Worm (Caenorhabditis elegans) whole organism, L4 larva: ENCODE results near the gene str-254.

Experiments
- F10B5.3 ChIP-seq: sonication (generic microtip); optimal IDR thresholded peaks from 2 replicates; lab custom pipeline; 2016; ENCODE audit warnings: mild to moderate bottlenecking, missing genetic modification characterization, missing compliant biosample characterization
- F26F4.8 ChIP-seq: fragments of 200-800 bp; sonication (Bioruptor generic); conservative IDR thresholded peaks from 2 replicates; pipeline ENCODE4 v1.3.6; 2022; ENCODE audit warnings: missing genetic modification characterization, missing compliant biosample characterization
- F37D6.2 ChIP-seq: sonication (generic microtip); optimal IDR thresholded peaks from 2 replicates; lab custom pipeline; 2016; ENCODE audit warnings: mild to moderate bottlenecking, missing genetic modification characterization, missing compliant biosample characterization
- F44E2.7 ChIP-seq: fragments of 200-800 bp; sonication (Bioruptor generic); IDR thresholded peaks from 2 replicates; pipeline ENCODE4 v2.1.2; 2022; ENCODE audit warnings: missing genetic modification characterization, missing compliant biosample characterization
- F49E8.2 ChIP-seq: sonication (generic microtip); optimal IDR thresholded peaks from 2 replicates; lab custom pipeline; 2016; ENCODE audit warnings: missing compliant biosample characterization, mild to moderate bottlenecking, missing genetic modification characterization, borderline replicate concordance
- T20F7.1 ChIP-seq: fragments of 200-800 bp; sonication (Bioruptor generic); optimal IDR thresholded peaks from 2 replicates; lab custom pipeline; 2018; ENCODE audit warnings: mild to moderate bottlenecking, missing genetic modification characterization, missing compliant biosample characterization
- T26A8.4 ChIP-seq: fragments of 200-800 bp; sonication (Bioruptor generic); IDR thresholded peaks from 2 replicates; pipeline ENCODE4 v1.3.6; 2022; ENCODE audit warnings: missing genetic modification characterization, missing compliant biosample characterization
- Y105C5A.15 ChIP-seq: fragments of 200-800 bp; sonication (Bioruptor generic); IDR thresholded peaks from 2 replicates; pipeline ENCODE4 v1.3.6; 2022; ENCODE audit warnings: missing genetic modification characterization, missing compliant biosample characterization
- Y75B8A.6 ChIP-seq: fragments of 200-800 bp; sonication (Bioruptor generic); IDR thresholded peaks from 2 replicates; pipeline ENCODE4 v1.3.6; 2022; ENCODE audit warnings: missing genetic modification reagents, missing genetic modification characterization, missing compliant biosample characterization
- ZK546.5 ChIP-seq, 2 experiments: sonication (generic microtip); optimal IDR thresholded peaks; 2 replicates each; lab custom pipeline; 2017; ENCODE audit warnings: missing biosample characterization in 2 of 2, missing genetic modification characterization in 2 of 2
- aha-1 ChIP-seq: fragments of 150-350 bp; peaks from one replicate; lab custom pipeline; 2014; ENCODE audit warnings: missing biosample characterization, missing genetic modification characterization
- arid-1 ChIP-seq: fragments of 200-800 bp; sonication (Bioruptor generic); conservative IDR thresholded peaks from 2 replicates; pipeline ENCODE4 v1.3.6; 2022; ENCODE audit warnings: missing genetic modification reagents, missing genetic modification characterization, missing compliant biosample characterization
- ceh-62 ChIP-seq: sonication (generic microtip); optimal IDR thresholded peaks from 2 replicates; lab custom pipeline; 2017; ENCODE audit warnings: missing biosample characterization, missing genetic modification characterization
- ctbp-1 ChIP-seq: fragments of 200-800 bp; sonication (Bioruptor generic); IDR thresholded peaks from 2 replicates; pipeline ENCODE4 v1.3.6; 2022; ENCODE audit warnings: missing genetic modification reagents, missing genetic modification characterization, missing compliant biosample characterization
- daf-16 ChIP-seq, 3 experiments: sonication (generic microtip); optimal IDR thresholded peaks; 2 replicates each; lab custom pipeline; 2016 to 2017; ENCODE audit warnings: missing genetic modification characterization in 3 of 3, missing genetic modification reagents in 3 of 3, mild to moderate bottlenecking in 2 of 3, missing compliant biosample characterization in 2 of 3, missing biosample characterization in 1 of 3, moderate library complexity in 1 of 3
- dmd-8 ChIP-seq: fragments of 200-800 bp; sonication (Bioruptor generic); IDR thresholded peaks from 2 replicates; pipeline ENCODE4 v1.3.6; 2022; ENCODE audit warnings: missing genetic modification characterization, missing compliant biosample characterization
- dpl-1 ChIP-seq: fragments of 150-350 bp; optimal IDR thresholded peaks from 2 replicates; lab custom pipeline; 2014; ENCODE audit warnings: missing biosample characterization, missing genetic modification reagents, missing genetic modification characterization
- duxl-1 ChIP-seq: sonication (generic microtip); optimal IDR thresholded peaks from 2 replicates; lab custom pipeline; 2016; ENCODE audit warnings: mild to moderate bottlenecking, missing genetic modification characterization, moderate library complexity, missing compliant biosample characterization; ENCODE audit not compliant: poor library complexity
- egl-27 ChIP-seq: sonication (generic microtip); optimal IDR thresholded peaks from 3 replicates; lab custom pipeline; 2017; ENCODE audit warnings: missing biosample characterization, missing genetic modification reagents, missing genetic modification characterization
- fkh-10 ChIP-seq: fragments of 150-350 bp; optimal IDR thresholded peaks from 2 replicates; lab custom pipeline; 2014; ENCODE audit warnings: missing biosample characterization, missing genetic modification reagents, missing genetic modification characterization
- hlh-30 ChIP-seq: sonication (generic microtip); optimal IDR thresholded peaks from 2 replicates; lab custom pipeline; 2017; ENCODE audit warnings: antibody characterized with exemption, mild to moderate bottlenecking, missing genetic modification characterization, missing compliant biosample characterization; ENCODE audit not compliant: insufficient read depth
- hmg-1.1 ChIP-seq: fragments of 200-800 bp; sonication (Bioruptor generic); IDR thresholded peaks from 2 replicates; pipeline ENCODE4 v1.3.6; 2022; ENCODE audit warnings: missing genetic modification reagents, missing genetic modification characterization, missing compliant biosample characterization
- lim-7 ChIP-seq: fragments of 200-800 bp; sonication (Bioruptor generic); IDR thresholded peaks from 2 replicates; pipeline ENCODE4 v1.3.6; 2022; ENCODE audit warnings: missing genetic modification characterization, missing compliant biosample characterization
- lin-13 ChIP-seq: fragments of 150-350 bp; optimal IDR thresholded peaks from 2 replicates; lab custom pipeline; 2014; ENCODE audit warnings: missing biosample characterization, missing genetic modification reagents, missing genetic modification characterization
- lin-38 ChIP-seq: fragments of 200-800 bp; sonication (Bioruptor generic); IDR thresholded peaks from 2 replicates; pipeline ENCODE4 v1.3.6; 2022; ENCODE audit warnings: missing genetic modification reagents, missing genetic modification characterization, missing compliant biosample characterization
- lin-39 ChIP-seq: fragments of 150-350 bp; optimal IDR thresholded peaks from 2 replicates; lab custom pipeline; 2014; ENCODE audit warnings: missing biosample characterization, missing genetic modification reagents, missing genetic modification characterization
- madf-9 ChIP-seq: fragments of 200-800 bp; sonication (Bioruptor generic); conservative IDR thresholded peaks from 2 replicates; pipeline ENCODE4 v1.3.6; 2022; ENCODE audit warnings: missing genetic modification reagents, missing genetic modification characterization, missing compliant biosample characterization
- mes-2 ChIP-seq: sonication (generic microtip); optimal IDR thresholded peaks from 2 replicates; lab custom pipeline; 2016; ENCODE audit warnings: missing genotype, mild to moderate bottlenecking, missing genetic modification characterization, missing compliant biosample characterization; ENCODE audit not compliant: poor library complexity, severe bottlenecking
- nhr-10 ChIP-seq: fragments of 150-350 bp; optimal IDR thresholded peaks from 2 replicates; lab custom pipeline; 2014; ENCODE audit warnings: missing biosample characterization, missing genetic modification characterization
- nhr-11 ChIP-seq: fragments of 150-350 bp; optimal IDR thresholded peaks from 2 replicates; lab custom pipeline; 2014; ENCODE audit warnings: missing biosample characterization, missing genetic modification characterization
- nhr-111 ChIP-seq: fragments of 200-800 bp; sonication (Bioruptor generic); optimal IDR thresholded peaks from 2 replicates; lab custom pipeline; 2018; ENCODE audit warnings: mild to moderate bottlenecking, missing genetic modification characterization, missing compliant biosample characterization
- nhr-237 ChIP-seq: sonication (generic microtip); optimal IDR thresholded peaks from 2 replicates; lab custom pipeline; 2017; ENCODE audit warnings: missing biosample characterization, missing genetic modification characterization
- nhr-42 ChIP-seq: fragments of 200-800 bp; sonication (Bioruptor generic); IDR thresholded peaks from 2 replicates; pipeline ENCODE4 v1.3.6; 2022; ENCODE audit warnings: missing genetic modification characterization, missing compliant biosample characterization
- pqm-1 ChIP-seq: sonication (generic microtip); optimal IDR thresholded peaks from 2 replicates; lab custom pipeline; 2017; ENCODE audit warnings: missing biosample characterization, missing genetic modification characterization
- rbr-2 ChIP-seq: sonication (generic microtip); optimal IDR thresholded peaks from 2 replicates; lab custom pipeline; 2016; ENCODE audit warnings: missing genotype, missing genetic modification characterization, missing compliant biosample characterization
- saeg-2 ChIP-seq: fragments of 200-800 bp; sonication (Bioruptor generic); IDR thresholded peaks from 2 replicates; pipeline ENCODE4 v1.3.6; 2022; ENCODE audit warnings: missing genetic modification reagents, missing genetic modification characterization, missing compliant biosample characterization
- skn-1 ChIP-seq: fragments of 150-350 bp; optimal IDR thresholded peaks from 2 replicates; lab custom pipeline; 2014; ENCODE audit warnings: missing biosample characterization, missing genetic modification characterization
- spr-1 ChIP-seq: sonication (generic microtip); optimal IDR thresholded peaks from 2 replicates; lab custom pipeline; 2016; ENCODE audit warnings: mild to moderate bottlenecking, missing genetic modification characterization, missing compliant biosample characterization
- spr-3 ChIP-seq: fragments of 200-800 bp; sonication (Bioruptor generic); optimal IDR thresholded peaks from 2 replicates; lab custom pipeline; 2018; ENCODE audit warnings: mild to moderate bottlenecking, missing genetic modification characterization, missing compliant biosample characterization
- tag-97 ChIP-seq: fragments of 200-800 bp; sonication (Bioruptor generic); IDR thresholded peaks from 2 replicates; pipeline ENCODE4 v1.3.6; 2022; ENCODE audit warnings: missing genetic modification characterization, missing compliant biosample characterization
- unc-130 ChIP-seq: sonication (generic microtip); optimal IDR thresholded peaks from 2 replicates; lab custom pipeline; 2016; ENCODE audit warnings: missing genetic modification reagents, missing genetic modification characterization, missing compliant biosample characterization
- unc-62 ChIP-seq, 3 experiments: fragments of 150-350 bp in 1 of 3; sonication (generic microtip); optimal IDR thresholded peaks in 2 of 3; peaks in 1 of 3; 1 replicate in 1 of 3; 2 replicates in 2 of 3; lab custom pipeline; 2014 to 2017; ENCODE audit warnings: missing biosample characterization in 3 of 3, missing genetic modification characterization in 3 of 3, missing genetic modification reagents in 3 of 3, missing genotype in 1 of 3
- vab-7 ChIP-seq: fragments of 200-800 bp; sonication (Bioruptor generic); IDR thresholded peaks from 2 replicates; pipeline ENCODE4 v1.3.6; 2022; ENCODE audit warnings: missing genetic modification reagents, missing genetic modification characterization, missing compliant biosample characterization
- ztf-7 ChIP-seq: fragments of 150-350 bp; optimal IDR thresholded peaks from 2 replicates; lab custom pipeline; 2014; ENCODE audit warnings: missing biosample characterization, missing genetic modification characterization

str-254 gene

ce11 chrV:16174109-16174508 lies 20.8 kb upstream of the str-254 start:
- no peak for TF ChIP-seq egl-27 (tag; lab: Kevin White, UChicago)
- no peak for TF ChIP-seq unc-130
- TF ChIP-seq mes-2 (tag; lab: Kevin White, UChicago), result no peak
- no peak for TF ChIP-seq vab-7 (GFP tag; lab: Robert Waterston, UW)
- TF ChIP-seq ceh-62 (tag; lab: Kevin White, UChicago), result no peak
- TF ChIP-seq ZK546.5 (tag; optimal IDR thresholded peaks at IDR 0.05; lab: Kevin White, UChicago), result no peak
- no peak for TF ChIP-seq lin-38
- no peak for TF ChIP-seq duxl-1 (tag; lab: Kevin White, UChicago)
- no peak for TF ChIP-seq daf-16 (GFP tag; optimal IDR thresholded peaks at IDR 0.05; lab: Kevin White, UChicago)
- TF ChIP-seq daf-16 (tag; optimal IDR thresholded peaks at IDR 0.05; lab: Kevin White, UChicago), result no peak
- TF ChIP-seq skn-1 (tag; lab: Kevin White, UChicago), result no peak
- TF ChIP-seq lim-7 (GFP tag; lab: Robert Waterston, UW), result no peak
- no peak for TF ChIP-seq lin-39 (tag; lab: Kevin White, UChicago)
- no peak for TF ChIP-seq F49E8.2

- TF ChIP-seq arid-1 (no peak), unc-62 (GFP tag; optimal IDR thresholded peaks at IDR 0.05 in 1 of 2; lab: Kevin White, UChicago) (peak in 1 of 2 experiments; percentile 41), unc-62 (tag; optimal IDR thresholded peaks at IDR 0.05; lab: Kevin White, UChicago) (no peak)
These were observed 18.4 kb upstream of the str-254 start, which contains the start of gene K05D4.9 for ce11 chrV:16171721-16172120. K05D4.9 (minus strand) TSS chrV:16171821.

- TF ChIP-seq dpl-1 (GFP tag; lab: Kevin White, UChicago), result no peak
- TF ChIP-seq dmd-8 (GFP tag; lab: Robert Waterston, UW), result no peak
- TF ChIP-seq F10B5.3 (tag; lab: Kevin White, UChicago), result no peak
- TF ChIP-seq hmg-1.1, result no peak
- no peak for TF ChIP-seq F44E2.7
- TF ChIP-seq daf-16 (GFP tag; optimal IDR thresholded peaks at IDR 0.05; lab: Kevin White, UChicago), result no peak
- no peak for TF ChIP-seq daf-16 (tag; optimal IDR thresholded peaks at IDR 0.05; lab: Kevin White, UChicago)
- no peak for TF ChIP-seq Y105C5A.15 (GFP tag; lab: Robert Waterston, UW)
- no peak for TF ChIP-seq lin-13 (GFP tag; lab: Kevin White, UChicago)
- no peak for TF ChIP-seq nhr-111 (GFP tag; lab: Kevin White, UChicago)
- no peak for TF ChIP-seq T26A8.4
- TF ChIP-seq spr-1 (tag; lab: Kevin White, UChicago), result no peak
- TF ChIP-seq skn-1 (tag; lab: Kevin White, UChicago), result no peak
- TF ChIP-seq pqm-1 (tag; lab: Kevin White, UChicago), result no peak
- no peak for TF ChIP-seq rbr-2 (tag; lab: Kevin White, UChicago)
- TF ChIP-seq T20F7.1, result no peak
- no peak for TF ChIP-seq unc-62 (GFP tag; optimal IDR thresholded peaks at IDR 0.05 in 1 of 2; lab: Kevin White, UChicago)
- no peak for TF ChIP-seq unc-62 (tag; optimal IDR thresholded peaks at IDR 0.05; lab: Kevin White, UChicago)
- TF ChIP-seq hlh-30 (tag; lab: Kevin White, UChicago), result no peak
- no peak for TF ChIP-seq aha-1 (tag; lab: Kevin White, UChicago)
These were observed 15.8 kb upstream of the str-254 start, which contains the start of gene str-111 for ce11 chrV:16169026-16169425. str-111 (minus strand) TSS chrV:16169126.

- TF ChIP-seq F26F4.8, result no peak
- TF ChIP-seq F37D6.2 (tag; lab: Kevin White, UChicago), result no peak
- no peak for TF ChIP-seq ctbp-1
- no peak for TF ChIP-seq T20F7.1
- TF ChIP-seq lin-38, result no peak
- TF ChIP-seq spr-3 (GFP tag; lab: Kevin White, UChicago), result no peak
- no peak for TF ChIP-seq rbr-2 (tag; lab: Kevin White, UChicago)
- TF ChIP-seq Y75B8A.6 (GFP tag; lab: Robert Waterston, UW), result no peak
- TF ChIP-seq nhr-10 (tag; lab: Kevin White, UChicago), result no peak
- TF ChIP-seq nhr-42 (GFP tag; lab: Robert Waterston, UW), result no peak
- no peak for TF ChIP-seq ztf-7 (tag; lab: Kevin White, UChicago)
- no peak for TF ChIP-seq nhr-237 (tag; lab: Kevin White, UChicago)
- no peak for TF ChIP-seq madf-9 (GFP tag; lab: Robert Waterston, UW)
- TF ChIP-seq fkh-10, result no peak
- no peak for TF ChIP-seq mes-2 (tag; lab: Kevin White, UChicago)
- no peak for TF ChIP-seq nhr-11 (tag; lab: Kevin White, UChicago)
- TF ChIP-seq saeg-2 (GFP tag; lab: Robert Waterston, UW), result no peak
- no peak for TF ChIP-seq tag-97
These were observed 12.7 kb upstream of the str-254 start, which contains the start of gene str-108 for ce11 chrV:16165936-16166335. str-108 (plus strand) TSS chrV:16166236.
